Worm (Caenorhabditis elegans) whole organism, L1 larva: ENCODE results near the gene pmp-1.

ENCODE experiments used
- alr-1 ChIP-seq: fragments of 200-800 bp; sonication (Bioruptor generic); optimal IDR thresholded peaks from 2 replicates; lab custom pipeline; 2018; ENCODE audit warnings: borderline replicate concordance, mild to moderate bottlenecking, missing genetic modification characterization, missing compliant biosample characterization
- aly-2 ChIP-seq: fragments of 150-350 bp; optimal IDR thresholded peaks from 2 replicates; lab custom pipeline; 2014; ENCODE audit warnings: missing biosample characterization, missing genetic modification characterization
- ama-1 ChIP-seq: fragments of 150-350 bp; optimal IDR thresholded peaks from 2 replicates; lab custom pipeline; 2014
- ceh-82 ChIP-seq, 3 experiments: fragments of 150-350 bp in 1 of 3; sonication (generic microtip) in 2 of 3; optimal IDR thresholded peaks; 2 replicates each; lab custom pipeline; 2014 to 2017; ENCODE audit warnings: missing biosample characterization in 3 of 3, missing genetic modification characterization in 3 of 3
- lin-13 ChIP-seq: fragments of 150-350 bp; optimal IDR thresholded peaks from 2 replicates; lab custom pipeline; 2014; ENCODE audit warnings: missing biosample characterization, missing genetic modification reagents, missing genetic modification characterization
- lsy-2 ChIP-seq, 2 experiments: fragments of 150-350 bp; optimal IDR thresholded peaks; 2 replicates each; lab custom pipeline; 2014; ENCODE audit warnings: missing biosample characterization in 2 of 2, missing genetic modification characterization in 2 of 2
- nhr-12 ChIP-seq: sonication (generic microtip); optimal IDR thresholded peaks from 2 replicates; lab custom pipeline; 2017; ENCODE audit warnings: missing biosample characterization, missing genetic modification characterization
- nhr-76 ChIP-seq: sonication (generic microtip); optimal IDR thresholded peaks from 2 replicates; lab custom pipeline; 2017; ENCODE audit warnings: missing biosample characterization, missing genetic modification characterization
- unc-62 ChIP-seq: fragments of 150-350 bp; optimal IDR thresholded peaks from 2 replicates; lab custom pipeline; 2014; ENCODE audit warnings: missing biosample characterization, missing genetic modification reagents, missing genetic modification characterization

DNA sequence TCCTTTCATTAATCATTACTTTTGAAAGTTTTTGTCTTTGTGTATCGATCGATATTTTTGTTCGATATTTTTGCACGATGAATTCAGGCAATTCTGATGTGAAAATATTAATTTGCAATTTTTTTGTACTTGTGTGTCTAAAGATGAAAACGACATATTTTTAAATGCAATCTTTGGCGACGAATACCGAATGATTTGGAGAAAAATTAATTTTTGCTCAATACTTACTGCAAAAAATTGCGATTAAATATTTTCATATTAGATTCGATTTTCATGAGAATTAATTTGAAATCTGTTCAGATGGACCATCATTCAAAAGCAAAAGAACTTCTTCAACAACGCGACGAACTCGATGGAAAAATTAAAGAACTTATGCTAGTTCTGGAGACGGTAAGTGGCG, 18.2 kb upstream of the pmp-1 start, which contains the start of gene psmd-9:
- TF ChIP-seq lin-13 (GFP tag; lab: Kevin White, UChicago) = no peak
- TF ChIP-seq ceh-82 (tag; optimal IDR thresholded peaks at IDR 0.05; lab: Kevin White, UChicago) = no peak
- TF ChIP-seq unc-62 = no peak
- TF ChIP-seq alr-1 (tag; lab: Kevin White, UChicago) = no peak
- TF ChIP-seq nhr-76 (tag; lab: Kevin White, UChicago) = no peak
- TF ChIP-seq lsy-2 (tag; optimal IDR thresholded peaks at IDR 0.05; lab: Kevin White, UChicago) = no peak
- no peak for TF ChIP-seq nhr-12
- TF ChIP-seq aly-2 (tag; lab: Kevin White, UChicago) = no peak
- TF ChIP-seq ama-1 (lab: Kevin White, UChicago) = no peak
